Worm (Caenorhabditis elegans) whole organism, early embryonic: ENCODE results near the gene Y32G9A.5.

Experiments
- B0310.2 ChIP-seq: sonication (generic microtip); optimal IDR thresholded peaks from 2 replicates; lab custom pipeline; 2016; ENCODE audit warnings: mild to moderate bottlenecking, missing genetic modification characterization, missing compliant biosample characterization
- F13C5.2 ChIP-seq: sonication (generic microtip); optimal IDR thresholded peaks from 2 replicates; lab custom pipeline; 2017; ENCODE audit warnings: mild to moderate bottlenecking, missing genetic modification characterization, inconsistent platforms, missing compliant biosample characterization
- aly-1 ChIP-seq: sonication (generic microtip); optimal IDR thresholded peaks from 2 replicates; lab custom pipeline; 2016; ENCODE audit warnings: missing genetic modification characterization, missing compliant biosample characterization
- ama-1 ChIP-seq: fragments of 150-350 bp; optimal IDR thresholded peaks from 2 replicates; lab custom pipeline; 2014
- ceh-13 ChIP-seq: fragments of 200-800 bp; sonication (Bioruptor generic); optimal IDR thresholded peaks from 2 replicates; lab custom pipeline; 2018; ENCODE audit warnings: mild to moderate bottlenecking, missing genetic modification characterization, missing compliant biosample characterization
- ceh-36 ChIP-seq: sonication (generic microtip); optimal IDR thresholded peaks from 2 replicates; lab custom pipeline; 2016; ENCODE audit warnings: missing genetic modification characterization, inconsistent platforms, missing compliant biosample characterization
- ets-7 ChIP-seq: sonication (generic microtip); optimal IDR thresholded peaks from 2 replicates; lab custom pipeline; 2016; ENCODE audit warnings: missing genotype, missing genetic modification characterization, missing compliant biosample characterization
- flt-1 ChIP-seq: fragments of 200-800 bp; sonication (Bioruptor generic); IDR thresholded peaks from 2 replicates; pipeline ENCODE4 v1.3.6; 2022; ENCODE audit warnings: missing genetic modification characterization, missing compliant biosample characterization
- hmbx-1 ChIP-seq: sonication (generic microtip); optimal IDR thresholded peaks from 2 replicates; lab custom pipeline; 2016; ENCODE audit warnings: mild to moderate bottlenecking, missing genetic modification characterization, missing compliant biosample characterization
- hmg-4 ChIP-seq: fragments of 200-800 bp; sonication (Bioruptor generic); optimal IDR thresholded peaks from 2 replicates; lab custom pipeline; 2018; ENCODE audit warnings: mild to moderate bottlenecking, missing genetic modification characterization, missing compliant biosample characterization
- hnd-1 ChIP-seq: sonication (generic microtip); optimal IDR thresholded peaks from 2 replicates; lab custom pipeline; 2016; ENCODE audit warnings: missing genetic modification characterization, missing compliant biosample characterization
- pes-1 ChIP-seq: fragments of 200-800 bp; sonication (Bioruptor generic); IDR thresholded peaks from 2 replicates; pipeline ENCODE4 v1.3.6; 2022; ENCODE audit warnings: missing genetic modification reagents, missing genetic modification characterization, missing compliant biosample characterization
- scrt-1 ChIP-seq: fragments of 200-800 bp; sonication (Bioruptor generic); IDR thresholded peaks from 2 replicates; pipeline ENCODE4 v1.3.6; 2022; ENCODE audit warnings: missing genetic modification characterization, missing compliant biosample characterization
- sea-1 ChIP-seq: fragments of 200-800 bp; sonication (Bioruptor generic); conservative IDR thresholded peaks from 2 replicates; pipeline ENCODE4 v1.3.6; 2022; ENCODE audit warnings: missing genetic modification characterization, missing compliant biosample characterization
- tbx-11 ChIP-seq: fragments of 200-800 bp; sonication (Bioruptor generic); IDR thresholded peaks from 2 replicates; pipeline ENCODE4 v1.3.6; 2022; ENCODE audit warnings: missing genetic modification characterization, missing compliant biosample characterization
- tbx-37 ChIP-seq: fragments of 200-800 bp; sonication (Bioruptor generic); conservative IDR thresholded peaks from 2 replicates; pipeline ENCODE4 v1.3.6; 2022; ENCODE audit warnings: missing genetic modification reagents, missing genetic modification characterization, missing compliant biosample characterization
- tra-4 ChIP-seq: sonication (generic microtip); optimal IDR thresholded peaks from 2 replicates; lab custom pipeline; 2017; ENCODE audit warnings: missing genetic modification characterization, missing compliant biosample characterization

Y32G9A.5 gene

ce11 chrV:1935494-1935893 is 28.0 kb downstream of the Y32G9A.5 start:
- TF ChIP-seq ceh-36 (tag; lab: Kevin White, UChicago) (no peak), ama-1 (lab: Kevin White, UChicago) (no peak), ets-7 (tag; lab: Kevin White, UChicago) (no peak)

- TF ChIP-seq pes-1 (GFP tag; lab: Robert Waterston, UW), result no peak
- TF ChIP-seq ets-7 (tag; lab: Kevin White, UChicago), result no peak
- TF ChIP-seq B0310.2 (tag; lab: Kevin White, UChicago), result no peak
- TF ChIP-seq hmg-4 (GFP tag; lab: Kevin White, UChicago), result no peak
- TF ChIP-seq scrt-1 (GFP tag; lab: Robert Waterston, UW), result no peak
- TF ChIP-seq ceh-13, result no peak
- no peak for TF ChIP-seq tra-4 (tag; lab: Kevin White, UChicago)
- no peak for TF ChIP-seq hnd-1 (tag; lab: Kevin White, UChicago)
- no peak for TF ChIP-seq hmbx-1 (tag; lab: Kevin White, UChicago)
- TF ChIP-seq F13C5.2 (tag; lab: Kevin White, UChicago), result no peak
Observed at ce11 chrV:1937963-1938362, 30.5 kb downstream of the Y32G9A.5 start, which contains the start of gene glb-25. Gene glb-25 (plus strand): TSS chrV:1938263.

- no peak for TF ChIP-seq tbx-37 (GFP tag; lab: Robert Waterston, UW)
- no peak for TF ChIP-seq tbx-11 (GFP tag; lab: Robert Waterston, UW)
- TF ChIP-seq hmbx-1 (tag; lab: Kevin White, UChicago), result no peak
- no peak for TF ChIP-seq aly-1 (tag; lab: Kevin White, UChicago)
- no peak for TF ChIP-seq ets-7 (tag; lab: Kevin White, UChicago)
- no peak for TF ChIP-seq scrt-1 (GFP tag; lab: Robert Waterston, UW)
- TF ChIP-seq flt-1, result no peak
- TF ChIP-seq B0310.2 (tag; lab: Kevin White, UChicago), result no peak
- TF ChIP-seq hnd-1 (tag; lab: Kevin White, UChicago), result no peak
- TF ChIP-seq tra-4 (tag; lab: Kevin White, UChicago), result no peak
Observed at ce11 chrV:1940472-1941221, 33.2 kb downstream of the Y32G9A.5 start.

- TF ChIP-seq sea-1 (GFP tag; lab: Robert Waterston, UW) (no peak), tbx-11 (GFP tag; lab: Robert Waterston, UW) (no peak), tra-4 (tag; lab: Kevin White, UChicago) (no peak), F13C5.2 (tag; lab: Kevin White, UChicago) (no peak), aly-1 (tag; lab: Kevin White, UChicago) (no peak), pes-1 (GFP tag; lab: Robert Waterston, UW) (no peak), hmbx-1 (tag; lab: Kevin White, UChicago) (no peak), B0310.2 (tag; lab: Kevin White, UChicago) (no peak), ets-7 (tag; lab: Kevin White, UChicago) (no peak), tbx-37 (GFP tag; lab: Robert Waterston, UW) (no peak), hmg-4 (GFP tag; lab: Kevin White, UChicago) (no peak), flt-1 (no peak), hnd-1 (tag; lab: Kevin White, UChicago) (no peak), scrt-1 (GFP tag; lab: Robert Waterston, UW) (no peak), ceh-36 (tag; lab: Kevin White, UChicago) (no peak), ama-1 (lab: Kevin White, UChicago) (no peak)
Observed at ce11 chrV:1943465-1943864, 36.0 kb downstream of the Y32G9A.5 start.

ce11 chrV:1945875-1946274 is 38.4 kb downstream of the Y32G9A.5 start:
- no peak for TF ChIP-seq hmg-4 (GFP tag; lab: Kevin White, UChicago)
- no peak for TF ChIP-seq tbx-11 (GFP tag; lab: Robert Waterston, UW)
- TF ChIP-seq ceh-36 (tag; lab: Kevin White, UChicago), result no peak
- TF ChIP-seq pes-1 (GFP tag; lab: Robert Waterston, UW), result no peak
- no peak for TF ChIP-seq flt-1
- no peak for TF ChIP-seq B0310.2 (tag; lab: Kevin White, UChicago)
- TF ChIP-seq tbx-37 (GFP tag; lab: Robert Waterston, UW), result no peak
- TF ChIP-seq hnd-1 (tag; lab: Kevin White, UChicago), result no peak
- no peak for TF ChIP-seq ceh-13
- TF ChIP-seq ets-7 (tag; lab: Kevin White, UChicago), result no peak
- TF ChIP-seq F13C5.2 (tag; lab: Kevin White, UChicago), result no peak
- no peak for TF ChIP-seq ama-1 (lab: Kevin White, UChicago)
- no peak for TF ChIP-seq scrt-1 (GFP tag; lab: Robert Waterston, UW)
- no peak for TF ChIP-seq hmbx-1 (tag; lab: Kevin White, UChicago)
- no peak for TF ChIP-seq aly-1 (tag; lab: Kevin White, UChicago)
- no peak for TF ChIP-seq sea-1 (GFP tag; lab: Robert Waterston, UW)
- no peak for TF ChIP-seq tra-4 (tag; lab: Kevin White, UChicago)

- TF ChIP-seq aly-1 (tag; lab: Kevin White, UChicago) (no peak), hnd-1 (tag; lab: Kevin White, UChicago) (no peak), tbx-37 (GFP tag; lab: Robert Waterston, UW) (no peak), hmg-4 (GFP tag; lab: Kevin White, UChicago) (no peak), flt-1 (no peak), sea-1 (GFP tag; lab: Robert Waterston, UW) (no peak), scrt-1 (GFP tag; lab: Robert Waterston, UW) (no peak), tbx-11 (GFP tag; lab: Robert Waterston, UW) (no peak), ceh-13 (no peak)
Observed at ce11 chrV:1955246-1955645, 47.8 kb downstream of the Y32G9A.5 start.

- TF ChIP-seq tbx-37 (GFP tag; lab: Robert Waterston, UW) (no peak), tra-4 (tag; lab: Kevin White, UChicago) (no peak), sea-1 (GFP tag; lab: Robert Waterston, UW) (no peak), ceh-36 (tag; lab: Kevin White, UChicago) (no peak), ama-1 (lab: Kevin White, UChicago) (no peak), pes-1 (GFP tag; lab: Robert Waterston, UW) (no peak), ets-7 (tag; lab: Kevin White, UChicago) (no peak)
Observed at ce11 chrV:1957110-1957509, 49.7 kb downstream of the Y32G9A.5 start, which contains the start of gene fipr-25. Gene fipr-25 (plus strand): TSS chrV:1957410.
